Fruit fly (Drosophila melanogaster) whole organism, embryonic: ENCODE measurements around the gene Rh5.
"Not testable (repeated sequence)": the region's sequence is repeated elsewhere in the genome, so short reads cannot be mapped to it uniquely, and the experiment has no call there.

Experiments used
- CG15269 ChIP-seq: fragments of 200-800 bp; sonication (Bioruptor generic); optimal IDR thresholded peaks from 2 replicates; lab custom pipeline; 2018; ENCODE audit warnings: missing biosample characterization, mild to moderate bottlenecking, missing genetic modification characterization, moderate library complexity
- CG15514 ChIP-seq: fragments of 200-800 bp; sonication (Bioruptor generic); optimal IDR thresholded peaks from 3 replicates; lab custom pipeline; 2017; ENCODE audit warnings: missing biosample characterization, missing genetic modification characterization, mild to moderate bottlenecking, moderate library complexity, missing genetic modification reagents
- CG1603 ChIP-seq: fragments of 200-800 bp; sonication (Bioruptor generic); optimal IDR thresholded peaks from 2 replicates; lab custom pipeline; 2019; ENCODE audit warnings: missing biosample characterization, mild to moderate bottlenecking, missing genetic modification characterization, moderate library complexity
- CG3281 ChIP-seq: fragments of 200-800 bp; sonication (Bioruptor generic); optimal IDR thresholded peaks from 3 replicates; lab custom pipeline; 2017; ENCODE audit warnings: missing biosample characterization, mild to moderate bottlenecking, missing genetic modification characterization
- CG33213 ChIP-seq: fragments of 200-800 bp; sonication (Bioruptor generic); optimal IDR thresholded peaks from 3 replicates; lab custom pipeline; 2016; ENCODE audit warnings: missing biosample characterization, missing genetic modification characterization
- CG33557 ChIP-seq: fragments of 200-800 bp; sonication (Bioruptor generic); optimal IDR thresholded peaks from 2 replicates; lab custom pipeline; 2019; ENCODE audit warnings: missing biosample characterization, mild to moderate bottlenecking, missing genetic modification characterization, moderate library complexity
- CG3847 ChIP-seq: fragments of 200-800 bp; sonication (Bioruptor generic); IDR thresholded peaks from 2 replicates; pipeline ENCODE4 v1.3.6; 2022; ENCODE audit warnings: missing biosample characterization, missing genetic modification characterization
- CG4404 ChIP-seq: fragments of 200-800 bp; sonication (Bioruptor generic); IDR thresholded peaks from 2 replicates; pipeline ENCODE4 v1.3.6; 2022; ENCODE audit warnings: missing biosample characterization, missing genetic modification characterization
- CG4707 ChIP-seq: fragments of 200-800 bp; sonication (Bioruptor generic); optimal IDR thresholded peaks from 2 replicates; lab custom pipeline; 2018; ENCODE audit warnings: missing biosample characterization, mild to moderate bottlenecking, missing genetic modification characterization, moderate library complexity
- CG6813 ChIP-seq: fragments of 200-800 bp; sonication (Bioruptor generic); optimal IDR thresholded peaks from 2 replicates; lab custom pipeline; 2017; ENCODE audit warnings: missing biosample characterization, missing genetic modification characterization, mild to moderate bottlenecking, moderate library complexity, missing genetic modification reagents
- CG9932 ChIP-seq: fragments of 200-800 bp; sonication (Bioruptor generic); IDR thresholded peaks from 2 replicates; pipeline ENCODE4 v1.3.6; 2022; ENCODE audit warnings: missing biosample characterization, missing genetic modification characterization
- CoRest ChIP-seq: fragments of 200-800 bp; sonication (Bioruptor generic); optimal IDR thresholded peaks from 3 replicates; lab custom pipeline; 2018; ENCODE audit warnings: missing biosample characterization, mild to moderate bottlenecking, missing genetic modification characterization, moderate library complexity
- D19B ChIP-seq: fragments of 200-800 bp; sonication (Bioruptor generic); optimal IDR thresholded peaks from 2 replicates; lab custom pipeline; 2017; ENCODE audit warnings: missing biosample characterization, mild to moderate bottlenecking, missing genetic modification characterization
- Dp ChIP-seq: fragments of 200-800 bp; sonication (Bioruptor generic); optimal IDR thresholded peaks from 2 replicates; lab custom pipeline; 2018; ENCODE audit warnings: missing biosample characterization, mild to moderate bottlenecking, missing genetic modification characterization, moderate library complexity
- Hr51 ChIP-seq, 2 experiments: fragments of 200-800 bp; sonication (Bioruptor generic); optimal IDR thresholded peaks; 2 replicates in 1 of 2; 3 replicates in 1 of 2; lab custom pipeline; 2016 to 2018; ENCODE audit warnings: missing biosample characterization in 2 of 2, missing genetic modification characterization in 2 of 2, mild to moderate bottlenecking in 1 of 2, moderate library complexity in 1 of 2
- MBD-R2 ChIP-seq: fragments of 200-800 bp; sonication (Bioruptor generic); IDR thresholded peaks from 2 replicates; pipeline ENCODE4 v1.3.6; 2022; ENCODE audit warnings: missing biosample characterization, missing genetic modification characterization
- Med ChIP-seq: fragments of 200-800 bp; sonication (Bioruptor generic); peaks from one replicate; lab custom pipeline; 2016; ENCODE audit warnings: missing biosample characterization, missing genetic modification characterization, mild to moderate bottlenecking, inconsistent platforms, moderate library complexity
- Meics ChIP-seq: fragments of 200-800 bp; sonication (Bioruptor generic); optimal IDR thresholded peaks from 2 replicates; lab custom pipeline; 2017; ENCODE audit warnings: missing biosample characterization, mild to moderate bottlenecking, missing genetic modification characterization
- Myb ChIP-seq: fragments of 200-800 bp; sonication (Bioruptor generic); optimal IDR thresholded peaks from 2 replicates; lab custom pipeline; 2016; ENCODE audit warnings: missing biosample characterization, missing genetic modification characterization
- Oli ChIP-seq: fragments of 200-800 bp; sonication (Bioruptor generic); optimal IDR thresholded peaks from 2 replicates; lab custom pipeline; 2018; ENCODE audit warnings: missing biosample characterization, mild to moderate bottlenecking, missing genetic modification characterization, moderate library complexity
- Pdp1 ChIP-seq, 2 experiments: fragments of 200-800 bp; sonication (Bioruptor generic); optimal IDR thresholded peaks; 3 replicates each; lab custom pipeline; 2016; ENCODE audit warnings: missing biosample characterization in 2 of 2, missing genetic modification characterization in 2 of 2, mild to moderate bottlenecking in 1 of 2, moderate library complexity in 1 of 2
- cg ChIP-seq: fragments of 200-800 bp; sonication (Bioruptor generic); optimal IDR thresholded peaks from 3 replicates; lab custom pipeline; 2019; ENCODE audit warnings: missing biosample characterization, mild to moderate bottlenecking, missing genetic modification characterization, moderate library complexity
- ci ChIP-seq: fragments of 200-800 bp; sonication (Bioruptor generic); IDR thresholded peaks from 3 replicates; pipeline ENCODE4 v1.3.6; 2022; ENCODE audit warnings: missing biosample characterization, missing genetic modification characterization
- dimm ChIP-seq: fragments of 200-800 bp; sonication (Bioruptor generic); IDR thresholded peaks from 2 replicates; pipeline ENCODE4 v1.3.6; 2022; ENCODE audit warnings: missing biosample characterization, missing genetic modification characterization
- ewg ChIP-seq: fragments of 200-800 bp; sonication (Bioruptor generic); optimal IDR thresholded peaks from 3 replicates; lab custom pipeline; 2017; ENCODE audit warnings: mild to moderate bottlenecking, missing biosample characterization, missing genetic modification reagents, missing genetic modification characterization
- gfzf ChIP-seq: fragments of 200-800 bp; sonication (Bioruptor generic); optimal IDR thresholded peaks from 2 replicates; lab custom pipeline; 2016; ENCODE audit warnings: missing biosample characterization, mild to moderate bottlenecking, missing genetic modification characterization, moderate library complexity
- grau ChIP-seq: fragments of 200-800 bp; optimal IDR thresholded peaks from 3 replicates; lab custom pipeline; 2019; ENCODE audit warnings: missing biosample characterization, mild to moderate bottlenecking, missing genetic modification characterization, moderate library complexity
- klu ChIP-seq: fragments of 200-800 bp; sonication (Bioruptor generic); IDR thresholded peaks from 2 replicates; pipeline ENCODE4 v1.3.6; 2022; ENCODE audit warnings: missing biosample characterization, missing genetic modification characterization
- pita ChIP-seq: fragments of 200-800 bp; sonication (Bioruptor generic); optimal IDR thresholded peaks from 2 replicates; lab custom pipeline; 2017; ENCODE audit warnings: missing biosample characterization, mild to moderate bottlenecking, missing genetic modification characterization
- psq ChIP-seq: fragments of 200-800 bp; sonication (Bioruptor generic); optimal IDR thresholded peaks from 2 replicates; lab custom pipeline; 2017; ENCODE audit warnings: missing biosample characterization, missing genetic modification characterization
- row ChIP-seq: fragments of 200-800 bp; sonication (Bioruptor generic); IDR thresholded peaks from 3 replicates; pipeline ENCODE4 v1.3.6; 2022; ENCODE audit warnings: missing biosample characterization, missing genetic modification characterization
- stwl ChIP-seq: fragments of 200-800 bp; sonication (Bioruptor generic); optimal IDR thresholded peaks from 3 replicates; lab custom pipeline; 2018; ENCODE audit warnings: missing biosample characterization, mild to moderate bottlenecking, missing genetic modification characterization, moderate library complexity
- tio ChIP-seq: fragments of 200-800 bp; sonication (Bioruptor generic); optimal IDR thresholded peaks from 2 replicates; lab custom pipeline; 2017; ENCODE audit warnings: missing biosample characterization, missing genetic modification characterization, inconsistent platforms
- tna ChIP-seq: fragments of 200-800 bp; sonication (Bioruptor generic); IDR thresholded peaks from 2 replicates; pipeline ENCODE4 v1.3.6; 2022; ENCODE audit warnings: missing biosample characterization, missing genetic modification characterization; ENCODE audit not compliant: partially characterized antibody
- twi ChIP-seq: fragments of 200-800 bp; optimal IDR thresholded peaks from 2 replicates; lab custom pipeline; 2019; ENCODE audit warnings: missing biosample characterization, mild to moderate bottlenecking, missing genetic modification characterization, moderate library complexity
- vfl ChIP-seq: fragments of 200-800 bp; sonication (Bioruptor generic); optimal IDR thresholded peaks from 2 replicates; lab custom pipeline; 2016; ENCODE audit warnings: missing biosample characterization, missing genetic modification characterization
- vvl ChIP-seq: fragments of 200-800 bp; sonication (Bioruptor generic); IDR thresholded peaks from 2 replicates; pipeline ENCODE4 v1.3.6; 2022; ENCODE audit warnings: missing biosample characterization, missing genetic modification characterization
- z ChIP-seq: fragments of 200-800 bp; sonication (Bioruptor generic); IDR thresholded peaks from 3 replicates; pipeline ENCODE4 v1.3.6; 2022; ENCODE audit warnings: missing biosample characterization, missing genetic modification characterization

Gene Rh5

DNA sequence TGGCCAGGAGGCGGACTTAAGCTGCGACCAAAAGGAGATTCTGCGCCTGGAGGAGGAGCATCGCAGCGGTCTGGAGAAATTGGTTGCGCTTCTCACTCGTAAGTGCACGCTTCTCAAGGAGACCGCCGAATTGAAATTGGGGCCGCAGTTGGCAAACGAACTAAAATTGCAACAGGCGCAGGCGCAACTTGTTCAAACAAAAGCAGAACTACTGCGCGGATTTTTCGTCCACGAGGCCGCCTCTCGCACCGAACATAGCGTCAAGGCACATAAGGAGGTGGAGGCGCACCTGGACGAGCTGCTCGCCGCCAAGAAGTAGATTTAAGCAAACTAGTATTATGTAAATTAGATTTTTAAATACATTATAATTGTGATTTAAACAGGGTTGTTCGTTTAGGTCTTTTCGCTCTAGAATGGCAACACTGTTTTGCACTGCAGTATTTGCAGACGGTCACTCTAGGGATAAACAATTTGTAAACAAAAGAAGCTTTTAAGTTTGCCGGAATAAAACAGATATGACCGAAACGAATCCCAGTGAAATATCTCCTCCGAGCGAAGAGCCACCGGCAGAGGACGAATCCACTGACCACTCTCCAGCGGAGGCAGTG lies 17.4 kb upstream of the Rh5 start, which contains the start of gene escl (continued):
- no peak for TF ChIP-seq CG6813
- no peak for TF ChIP-seq grau
- no peak for TF ChIP-seq klu (GFP tag; lab: Robert Waterston, UW)
- no peak for TF ChIP-seq dimm (GFP tag; lab: Robert Waterston, UW)
- no peak for TF ChIP-seq CG4707 (GFP tag; lab: Kevin White, UChicago)
- no peak for TF ChIP-seq CG33213
- TF ChIP-seq pita (GFP tag; lab: Kevin White, UChicago): no peak
- TF ChIP-seq Med (GFP tag; lab: Kevin White, UChicago): peak; percentile 71
- no peak for TF ChIP-seq psq (GFP tag; lab: Kevin White, UChicago)
- TF ChIP-seq vvl (GFP tag; lab: Robert Waterston, UW): peak; percentile 90
- peak; percentile 85 for TF ChIP-seq MBD-R2 (GFP tag; lab: Robert Waterston, UW)
- no peak for TF ChIP-seq cg
- TF ChIP-seq Meics (GFP tag; lab: Kevin White, UChicago): no peak
- peak in 1 of 2 experiments; percentile 21 for TF ChIP-seq Pdp1 (GFP tag; optimal IDR thresholded peaks at IDR 0.05; lab: Kevin White, UChicago)
- TF ChIP-seq CoRest (tag; lab: Kevin White, UChicago): peak; percentile 1
- TF ChIP-seq stwl (tag; lab: Kevin White, UChicago): peak; percentile 41
- no peak for TF ChIP-seq CG1603
- peak; percentile 24; the same call in 1 of the 3 replicates for TF ChIP-seq row (GFP tag; lab: Robert Waterston, UW)
- TF ChIP-seq Myb (GFP tag; lab: Kevin White, UChicago): peak; percentile 26
- no peak for TF ChIP-seq CG33557 (GFP tag; lab: Kevin White, UChicago)
- no peak for TF ChIP-seq Hr51 (GFP tag; optimal IDR thresholded peaks at IDR 0.05; lab: Kevin White, UChicago)
- TF ChIP-seq CG15514 (GFP tag; lab: Kevin White, UChicago): peak; percentile 4
- no peak for TF ChIP-seq Oli
- peak; percentile 61 for TF ChIP-seq Dp (GFP tag; lab: Kevin White, UChicago)
- TF ChIP-seq ewg (GFP tag; lab: Kevin White, UChicago): peak; percentile 55
- TF ChIP-seq ci (GFP tag; lab: Robert Waterston, UW): 0 out of 3 replicates have a peak, but pooled peaks have one; percentile 5
- TF ChIP-seq CG4404 (GFP tag; lab: Robert Waterston, UW): no peak
- no peak for TF ChIP-seq z
- TF ChIP-seq twi (tag; lab: Kevin White, UChicago): no peak
- TF ChIP-seq CG3847 (GFP tag; lab: Robert Waterston, UW): 0 out of 2 replicates have a peak, but pooled peaks have one; percentile 29
- TF ChIP-seq CG9932 (GFP tag; lab: Robert Waterston, UW): peak; percentile 38
- peak; percentile 56 for TF ChIP-seq gfzf
- peak; percentile 94 for TF ChIP-seq CG3281
- TF ChIP-seq tio (GFP tag; lab: Kevin White, UChicago): no peak
- TF ChIP-seq CG15269: no peak

DNA sequence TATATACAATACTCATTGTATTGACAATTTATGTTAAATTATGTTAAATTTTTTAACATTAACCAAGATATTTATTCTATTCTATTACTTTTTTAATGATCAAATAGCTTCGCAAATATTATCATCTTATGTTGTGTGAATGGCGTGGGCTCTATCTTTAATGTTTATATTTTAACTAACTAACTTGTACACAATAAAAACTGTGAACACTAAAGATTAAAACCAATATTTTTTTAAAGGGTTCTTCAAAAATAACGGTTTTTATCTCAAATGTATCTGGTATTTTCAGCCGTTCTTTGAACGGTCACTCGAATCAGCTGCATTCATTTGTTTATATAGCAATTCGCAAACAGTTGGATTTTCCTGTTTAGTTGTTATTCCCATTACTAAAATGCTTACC lies 15.4 kb upstream of the Rh5 start, which contains the start of gene Ada1-2:
Gene Ada1-2 (plus strand): TSS at position 301 of the 400 bp plus-strand sequence.
- TF ChIP-seq D19B; vfl (GFP tag; lab: Kevin White, UChicago); tna (GFP tag; lab: Robert Waterston, UW): not testable (repeated sequence)
